Fruit fly (Drosophila melanogaster) whole organism, embryonic: ENCODE results near the gene Eip63E.

Experiments
- Ada2b ChIP-seq: fragments of 200-800 bp; sonication (Bioruptor generic); IDR thresholded peaks from 2 replicates; pipeline ENCODE4 v1.3.6; 2022; ENCODE audit warnings: missing biosample characterization, missing genetic modification characterization
- CG10274 ChIP-seq: fragments of 200-800 bp; sonication (Bioruptor generic); optimal IDR thresholded peaks from 3 replicates; lab custom pipeline; 2017; ENCODE audit warnings: missing biosample characterization, mild to moderate bottlenecking, missing genetic modification characterization
- CG10431 ChIP-seq: fragments of 200-800 bp; sonication (Bioruptor generic); optimal IDR thresholded peaks from 3 replicates; lab custom pipeline; 2018; ENCODE audit warnings: missing biosample characterization, mild to moderate bottlenecking, missing genetic modification characterization
- CG10543 ChIP-seq: fragments of 200-800 bp; sonication (Bioruptor generic); optimal IDR thresholded peaks from 3 replicates; lab custom pipeline; 2017; ENCODE audit warnings: missing biosample characterization, mild to moderate bottlenecking, missing genetic modification characterization, moderate library complexity
- CG10565 ChIP-seq: fragments of 200-800 bp; sonication (Bioruptor generic); optimal IDR thresholded peaks from 3 replicates; lab custom pipeline; 2016; ENCODE audit warnings: missing biosample characterization, mild to moderate bottlenecking, missing genetic modification characterization
- CG11504 ChIP-seq: fragments of 200-800 bp; sonication (Bioruptor generic); optimal IDR thresholded peaks from 3 replicates; lab custom pipeline; 2019; ENCODE audit warnings: missing biosample characterization, mild to moderate bottlenecking, missing genetic modification characterization, moderate library complexity
- CG13624 ChIP-seq: fragments of 200-800 bp; sonication (Bioruptor generic); optimal IDR thresholded peaks from 2 replicates; lab custom pipeline; 2016; ENCODE audit warnings: missing biosample characterization, missing genetic modification characterization
- CG1529 ChIP-seq: fragments of 200-800 bp; sonication (Bioruptor generic); optimal IDR thresholded peaks from 3 replicates; lab custom pipeline; 2018; ENCODE audit warnings: missing biosample characterization, missing genetic modification characterization
- CG16813 ChIP-seq: fragments of 200-800 bp; sonication (Bioruptor generic); IDR thresholded peaks from 3 replicates; pipeline ENCODE4 v1.3.6; 2022; ENCODE audit warnings: missing biosample characterization, missing genetic modification characterization; ENCODE audit not compliant: partially characterized antibody
- CG17912 ChIP-seq: fragments of 200-800 bp; sonication (Bioruptor generic); optimal IDR thresholded peaks from 2 replicates; lab custom pipeline; 2018; ENCODE audit warnings: missing biosample characterization, mild to moderate bottlenecking, missing genetic modification characterization
- CG2120 ChIP-seq: fragments of 200-800 bp; sonication (Bioruptor generic); optimal IDR thresholded peaks from 3 replicates; lab custom pipeline; 2016; ENCODE audit warnings: missing biosample characterization, missing genetic modification characterization
- CG2678 ChIP-seq: fragments of 200-800 bp; sonication (Bioruptor generic); optimal IDR thresholded peaks from 3 replicates; lab custom pipeline; 2019; ENCODE audit warnings: missing biosample characterization, mild to moderate bottlenecking, missing genetic modification characterization, moderate library complexity
- CG31388 ChIP-seq: fragments of 200-800 bp; sonication (Bioruptor generic); optimal IDR thresholded peaks from 2 replicates; lab custom pipeline; 2016; ENCODE audit warnings: missing biosample characterization, missing genetic modification characterization
- CG3726 ChIP-seq: fragments of 200-800 bp; sonication (Bioruptor generic); IDR thresholded peaks from 3 replicates; pipeline ENCODE4, ENCODE4 v1.3.6; 2022; ENCODE audit warnings: missing biosample characterization, missing genetic modification characterization
- CG3838 ChIP-seq: fragments of 200-800 bp; sonication (Bioruptor generic); optimal IDR thresholded peaks from 3 replicates; lab custom pipeline; 2016; ENCODE audit warnings: missing biosample characterization, missing genetic modification characterization
- CG4820 ChIP-seq: fragments of 200-800 bp; sonication (Bioruptor generic); optimal IDR thresholded peaks from 3 replicates; lab custom pipeline; 2016; ENCODE audit warnings: missing biosample characterization, missing genetic modification characterization
- CG6689 ChIP-seq: fragments of 200-800 bp; sonication (Bioruptor generic); IDR thresholded peaks from 2 replicates; pipeline ENCODE4 v1.3.6; 2022; ENCODE audit warnings: missing biosample characterization, missing genetic modification characterization
- CG6813 ChIP-seq: fragments of 200-800 bp; sonication (Bioruptor generic); optimal IDR thresholded peaks from 2 replicates; lab custom pipeline; 2017; ENCODE audit warnings: missing biosample characterization, missing genetic modification characterization, mild to moderate bottlenecking, moderate library complexity, missing genetic modification reagents
- CG8765 ChIP-seq: fragments of 200-800 bp; sonication (Bioruptor generic); IDR thresholded peaks from 2 replicates; pipeline ENCODE4 v1.3.6; 2022; ENCODE audit warnings: missing biosample characterization, missing genetic modification characterization
- Chrac-16 ChIP-seq: fragments of 200-800 bp; sonication (Bioruptor generic); optimal IDR thresholded peaks from 3 replicates; lab custom pipeline; 2016; ENCODE audit warnings: missing biosample characterization, missing genetic modification characterization
- E2f1 ChIP-seq: fragments of 200-800 bp; sonication (Bioruptor generic); IDR thresholded peaks from 2 replicates; pipeline ENCODE4 v1.3.6; 2022; ENCODE audit warnings: missing biosample characterization, missing genetic modification characterization
- Hr78 ChIP-seq, 2 experiments: fragments of 200-800 bp in 1 of 2; fragments of >200 bp in 1 of 2; sonication (Bioruptor generic) in 1 of 2; optimal IDR thresholded peaks; 2 replicates each; lab custom pipeline; 2017 to 2019; ENCODE audit warnings: missing biosample characterization in 2 of 2, missing genetic modification characterization in 2 of 2, mild to moderate bottlenecking in 1 of 2, moderate library complexity in 1 of 2
- Jarid2 ChIP-seq: fragments of 200-800 bp; sonication (Bioruptor generic); optimal IDR thresholded peaks from 3 replicates; lab custom pipeline; 2017; ENCODE audit warnings: mild to moderate bottlenecking, missing biosample characterization, missing genetic modification reagents, missing genetic modification characterization
- Lhr ChIP-seq: fragments of 200-800 bp; sonication (Bioruptor generic); optimal IDR thresholded peaks from 3 replicates; lab custom pipeline; 2017; ENCODE audit warnings: mild to moderate bottlenecking, missing biosample characterization, missing genetic modification reagents, missing genetic modification characterization
- MESR4 ChIP-seq: fragments of 200-800 bp; sonication (Bioruptor generic); optimal IDR thresholded peaks from 2 replicates; lab custom pipeline; 2018; ENCODE audit warnings: missing biosample characterization, mild to moderate bottlenecking, missing genetic modification characterization, moderate library complexity
- NC2α ChIP-seq: fragments of 200-800 bp; sonication (Bioruptor generic); optimal IDR thresholded peaks from 2 replicates; lab custom pipeline; 2016; ENCODE audit warnings: missing biosample characterization, missing genetic modification characterization
- Optix ChIP-seq: fragments of 200-800 bp; sonication (Bioruptor generic); IDR thresholded peaks from 3 replicates; pipeline ENCODE4 v1.3.6; 2022; ENCODE audit warnings: missing biosample characterization, missing genetic modification characterization
- Sox102F ChIP-seq: fragments of 200-800 bp; sonication (Bioruptor generic); optimal IDR thresholded peaks from 2 replicates; lab custom pipeline; 2018; ENCODE audit warnings: missing biosample characterization, mild to moderate bottlenecking, missing genetic modification characterization, moderate library complexity
- corto ChIP-seq: fragments of 200-800 bp; sonication (Bioruptor generic); optimal IDR thresholded peaks from 2 replicates; lab custom pipeline; 2016; ENCODE audit warnings: missing biosample characterization, mild to moderate bottlenecking, missing genetic modification characterization, moderate library complexity
- croc ChIP-seq: fragments of 200-800 bp; sonication (Bioruptor generic); conservative IDR thresholded peaks from 3 replicates; pipeline ENCODE4 v1.3.6; 2022; ENCODE audit warnings: missing biosample characterization, missing genetic modification characterization
- ewg ChIP-seq: fragments of 200-800 bp; sonication (Bioruptor generic); optimal IDR thresholded peaks from 3 replicates; lab custom pipeline; 2017; ENCODE audit warnings: mild to moderate bottlenecking, missing biosample characterization, missing genetic modification reagents, missing genetic modification characterization
- fd64A ChIP-seq: fragments of 200-800 bp; sonication (Bioruptor generic); optimal IDR thresholded peaks from 3 replicates; lab custom pipeline; 2018; ENCODE audit warnings: missing biosample characterization, mild to moderate bottlenecking, missing genetic modification characterization
- ftz-f1 ChIP-seq: fragments of 200-800 bp; sonication (Bioruptor generic); optimal IDR thresholded peaks from 2 replicates; lab custom pipeline; 2016; ENCODE audit warnings: missing biosample characterization, missing genetic modification characterization
- gcm ChIP-seq: fragments of 200-800 bp; sonication (Bioruptor generic); optimal IDR thresholded peaks from 2 replicates; lab custom pipeline; 2019; ENCODE audit warnings: missing biosample characterization, mild to moderate bottlenecking, missing genetic modification characterization, moderate library complexity
- lola ChIP-seq, 3 experiments: fragments of >200 bp in 2 of 3; fragments of 200-800 bp in 1 of 3; sonication (Bioruptor generic) in 1 of 3; optimal IDR thresholded peaks; 2 replicates each; lab custom pipeline; 2017 to 2019; ENCODE audit warnings: missing biosample characterization in 3 of 3, missing genetic modification characterization in 3 of 3, mild to moderate bottlenecking in 1 of 3, moderate library complexity in 1 of 3
- otp ChIP-seq: fragments of 200-800 bp; sonication (Bioruptor generic); IDR thresholded peaks from 3 replicates; pipeline ENCODE4, ENCODE4 v1.3.6; 2022; ENCODE audit warnings: missing biosample characterization, missing genetic modification characterization
- p53 ChIP-seq: fragments of 200-800 bp; sonication (Bioruptor generic); optimal IDR thresholded peaks from 2 replicates; lab custom pipeline; 2016; ENCODE audit warnings: missing biosample characterization, missing genetic modification characterization
- pnt ChIP-seq: fragments of 200-800 bp; sonication (Bioruptor generic); optimal IDR thresholded peaks from 3 replicates; lab custom pipeline; 2016; ENCODE audit warnings: missing biosample characterization, missing genetic modification characterization
- ro ChIP-seq: fragments of 200-800 bp; sonication (Bioruptor generic); IDR thresholded peaks from 2 replicates; pipeline ENCODE4 v1.3.6; 2022; ENCODE audit warnings: missing biosample characterization, missing genetic modification characterization
- sisA ChIP-seq: fragments of 200-800 bp; sonication (Bioruptor generic); IDR thresholded peaks from 2 replicates; pipeline ENCODE4 v1.3.6; 2022; ENCODE audit warnings: missing biosample characterization, missing genetic modification characterization
- sr ChIP-seq: fragments of 200-800 bp; sonication (Bioruptor generic); IDR thresholded peaks from 3 replicates; pipeline ENCODE4 v1.3.6; 2022; ENCODE audit warnings: missing biosample characterization, missing genetic modification characterization
- stwl ChIP-seq: fragments of 200-800 bp; sonication (Bioruptor generic); optimal IDR thresholded peaks from 3 replicates; lab custom pipeline; 2018; ENCODE audit warnings: missing biosample characterization, mild to moderate bottlenecking, missing genetic modification characterization, moderate library complexity
- sug ChIP-seq: fragments of 200-800 bp; optimal IDR thresholded peaks from 2 replicates; lab custom pipeline; 2019; ENCODE audit warnings: missing biosample characterization, mild to moderate bottlenecking, missing genetic modification characterization, moderate library complexity
- tgo ChIP-seq: fragments of 200-800 bp; sonication (Bioruptor generic); IDR thresholded peaks from 3 replicates; pipeline ENCODE4 v1.3.6; 2022; ENCODE audit warnings: missing biosample characterization, missing genetic modification characterization
- trem ChIP-seq: fragments of 200-800 bp; optimal IDR thresholded peaks from 3 replicates; lab custom pipeline; 2019; ENCODE audit warnings: missing biosample characterization, mild to moderate bottlenecking, missing genetic modification characterization, moderate library complexity
- twi ChIP-seq: fragments of 200-800 bp; optimal IDR thresholded peaks from 2 replicates; lab custom pipeline; 2019; ENCODE audit warnings: missing biosample characterization, mild to moderate bottlenecking, missing genetic modification characterization, moderate library complexity
- vnd ChIP-seq: fragments of 200-800 bp; sonication (Bioruptor generic); IDR thresholded peaks from 3 replicates; pipeline ENCODE4 v1.3.6; 2022; ENCODE audit warnings: missing biosample characterization, missing genetic modification characterization; ENCODE audit not compliant: partially characterized antibody
- wek ChIP-seq: fragments of 200-800 bp; sonication (Bioruptor generic); optimal IDR thresholded peaks from 3 replicates; lab custom pipeline; 2018; ENCODE audit warnings: missing biosample characterization, mild to moderate bottlenecking, missing genetic modification characterization, moderate library complexity
- wor ChIP-seq: fragments of 200-800 bp; sonication (Bioruptor generic); IDR thresholded peaks from 2 replicates; pipeline ENCODE4 v1.3.6; 2022; ENCODE audit warnings: missing biosample characterization, missing genetic modification characterization
- zen2 ChIP-seq: fragments of 200-800 bp; sonication (Bioruptor generic); IDR thresholded peaks from 3 replicates; pipeline ENCODE4 v1.3.6; 2022; ENCODE audit warnings: missing biosample characterization, missing genetic modification characterization; ENCODE audit not compliant: partially characterized antibody

The Eip63E gene

dm6 chr3L:3485088-3485710 lies 30.4 kb upstream of the Eip63E start (continued):
- TF ChIP-seq zen2 (GFP tag; lab: Robert Waterston, UW) (no peak), Chrac-16 (no peak), vnd (GFP tag; lab: Robert Waterston, UW) (no peak), fd64A (GFP tag; lab: Kevin White, UChicago) (no peak), trem (tag; lab: Kevin White, UChicago) (peak; percentile 27), CG6689 (GFP tag; lab: Robert Waterston, UW) (peak; percentile 44; the same call in 1 of the 2 replicates), Ada2b (GFP tag; lab: Robert Waterston, UW) (no peak), wor (GFP tag; lab: Robert Waterston, UW) (no peak), CG1529 (GFP tag; lab: Kevin White, UChicago) (no peak), CG6813 (no peak), CG13624 (no peak), CG10274 (GFP tag; lab: Kevin White, UChicago) (no peak), CG8765 (GFP tag; lab: Robert Waterston, UW) (no peak), CG2678 (tag; lab: Kevin White, UChicago) (peak; percentile 70), Jarid2 (no peak), stwl (tag; lab: Kevin White, UChicago) (no peak), ro (GFP tag; lab: Robert Waterston, UW) (no peak), p53 (GFP tag; lab: Kevin White, UChicago) (no peak), croc (no peak), CG17912 (GFP tag; lab: Kevin White, UChicago) (no peak), wek (no peak), CG3726 (GFP tag; lab: Robert Waterston, UW) (no peak), twi (no peak), CG4820 (GFP tag; lab: Kevin White, UChicago) (no peak), MESR4 (GFP tag; lab: Kevin White, UChicago) (no peak), Sox102F (GFP tag; lab: Kevin White, UChicago) (peak; percentile 31), CG3838 (GFP tag; lab: Kevin White, UChicago) (no peak), NC2α (no peak), CG31388 (GFP tag; lab: Kevin White, UChicago) (no peak), CG2120 (GFP tag; lab: Kevin White, UChicago) (no peak), Optix (GFP tag; lab: Robert Waterston, UW) (no peak), sisA (GFP tag; lab: Robert Waterston, UW) (no peak), Lhr (GFP tag; lab: Kevin White, UChicago) (no peak), CG16813 (GFP tag; lab: Robert Waterston, UW) (no peak), ftz-f1 (no peak), E2f1 (GFP tag; lab: Robert Waterston, UW) (no peak), gcm (GFP tag; lab: Kevin White, UChicago) (no peak), ewg (GFP tag; lab: Kevin White, UChicago) (no peak), sr (GFP tag; lab: Robert Waterston, UW) (no peak), sug (tag; lab: Kevin White, UChicago) (peak; percentile 31), tgo (GFP tag; lab: Robert Waterston, UW) (peak; percentile 48; the same call in 2 of the 3 replicates), otp (no peak), Hr78 (GFP tag; optimal IDR thresholded peaks at IDR 0.05; lab: Kevin White, UChicago) (no peak), CG10565 (GFP tag; lab: Kevin White, UChicago) (no peak), CG10431 (GFP tag; lab: Kevin White, UChicago) (no peak), corto (no peak), pnt (no peak), lola (GFP tag; optimal IDR thresholded peaks at IDR 0.05; lab: Kevin White, UChicago) (no peak), CG11504 (tag; lab: Kevin White, UChicago) (peak; percentile 63), CG10543 (no peak)
